Worm (Caenorhabditis elegans) whole organism, dauer: ENCODE results near the gene C24B9.3.

Experiments used
- unc-62 ChIP-seq: sonication (generic microtip); optimal IDR thresholded peaks from 2 replicates; lab custom pipeline; 2017; ENCODE audit warnings: missing biosample characterization, missing genetic modification reagents, missing genetic modification characterization

C24B9.3 gene

ce11 chrV:2683497-2683896 lies 27.9 kb downstream of the C24B9.3 start:
- TF ChIP-seq unc-62 (GFP tag; lab: Kevin White, UChicago), result no peak

DNA sequence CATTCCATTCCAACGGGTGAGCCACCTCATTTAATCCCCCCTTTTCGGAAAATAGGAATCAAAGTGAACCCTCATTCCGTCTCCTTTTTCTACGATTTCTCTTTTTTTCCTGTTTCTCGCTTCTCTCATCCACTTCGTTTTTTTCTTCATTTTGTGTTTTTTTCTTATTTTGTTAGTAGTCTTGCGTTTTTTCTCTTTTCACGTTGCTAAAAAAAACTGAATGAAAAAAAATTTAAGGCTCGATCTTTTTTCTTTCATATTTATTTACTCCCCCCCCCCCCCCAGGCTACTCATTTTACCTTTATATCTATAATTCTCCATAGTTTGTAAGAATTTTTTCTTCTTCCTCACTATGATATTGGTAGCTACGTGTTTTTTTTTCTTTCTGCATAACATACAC lies 33.8 kb downstream of the C24B9.3 start:
- TF ChIP-seq unc-62 (GFP tag; lab: Kevin White, UChicago), result no peak

DNA sequence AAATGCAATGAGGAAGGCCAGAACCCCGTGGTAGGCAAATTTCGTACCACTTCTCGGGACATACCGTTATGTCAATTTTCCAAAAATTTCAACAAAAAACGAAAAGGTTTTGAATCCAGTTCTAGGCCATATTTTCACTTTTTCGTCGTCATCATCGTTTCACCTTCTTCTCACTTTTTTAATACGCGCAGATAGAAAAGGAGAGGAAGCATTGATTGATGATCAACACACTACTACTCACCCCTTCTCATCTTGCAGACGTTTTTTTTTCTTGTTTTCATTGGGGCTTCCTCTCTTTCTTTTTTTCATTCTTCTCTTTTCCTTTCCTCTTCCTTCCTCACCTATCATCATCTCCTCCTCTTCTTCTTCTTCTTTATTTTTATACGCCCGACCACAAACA lies 35.7 kb downstream of the C24B9.3 start:
- no peak for TF ChIP-seq unc-62 (GFP tag; lab: Kevin White, UChicago)

DNA sequence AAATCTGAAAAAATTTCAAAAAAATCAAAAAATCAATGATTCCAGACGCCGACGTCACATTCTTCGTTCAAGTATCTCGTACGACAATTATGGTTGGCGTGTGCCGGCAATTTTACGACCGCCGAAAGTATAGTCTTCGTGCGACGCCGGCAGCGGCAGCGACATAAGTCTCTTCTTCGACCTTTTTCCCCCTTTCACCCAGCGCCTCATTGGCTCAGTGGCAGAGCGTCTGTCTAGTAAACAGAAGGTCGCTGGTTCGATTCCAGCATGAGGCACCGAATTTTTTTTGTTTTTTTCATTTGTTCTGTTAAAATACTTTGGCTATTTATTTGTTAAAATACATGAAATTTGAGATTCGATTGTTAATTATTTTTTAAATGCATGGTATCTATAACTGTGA lies 37.6 kb downstream of the C24B9.3 start:
- no peak for TF ChIP-seq unc-62 (GFP tag; lab: Kevin White, UChicago)

DNA sequence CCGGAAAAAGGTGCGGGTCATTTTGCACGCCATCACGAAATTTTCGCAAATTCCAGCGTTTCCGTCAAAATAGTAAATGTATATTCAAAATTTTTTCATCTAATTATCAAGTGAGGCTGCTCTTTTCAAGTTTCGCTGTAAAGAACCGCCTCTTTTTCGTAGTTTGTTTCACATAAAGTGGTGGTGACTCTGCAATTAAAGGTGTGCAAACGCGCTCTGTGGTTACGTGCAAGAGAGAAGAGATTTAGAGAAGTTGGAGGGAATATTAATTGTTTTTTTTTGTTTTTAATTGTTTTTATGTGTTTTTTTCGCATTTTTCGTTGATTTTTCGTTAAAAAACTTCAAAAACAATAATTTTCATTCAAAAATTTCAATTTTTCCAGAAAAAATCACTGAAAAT lies 38.8 kb downstream of the C24B9.3 start, which contains the start of gene W02G9.3:
Gene W02G9.3, plus strand, starts transcription at position 384 of the 400 bp plus-strand sequence.
- TF ChIP-seq unc-62 (GFP tag; lab: Kevin White, UChicago), result no peak

- TF ChIP-seq unc-62 (GFP tag; lab: Kevin White, UChicago), result no peak
These were observed 40.2 kb downstream of the C24B9.3 start, which contains the start of gene kel-8 for ce11 chrV:2671155-2671554. kel-8 (plus strand) TSS chrV:2671455.

DNA sequence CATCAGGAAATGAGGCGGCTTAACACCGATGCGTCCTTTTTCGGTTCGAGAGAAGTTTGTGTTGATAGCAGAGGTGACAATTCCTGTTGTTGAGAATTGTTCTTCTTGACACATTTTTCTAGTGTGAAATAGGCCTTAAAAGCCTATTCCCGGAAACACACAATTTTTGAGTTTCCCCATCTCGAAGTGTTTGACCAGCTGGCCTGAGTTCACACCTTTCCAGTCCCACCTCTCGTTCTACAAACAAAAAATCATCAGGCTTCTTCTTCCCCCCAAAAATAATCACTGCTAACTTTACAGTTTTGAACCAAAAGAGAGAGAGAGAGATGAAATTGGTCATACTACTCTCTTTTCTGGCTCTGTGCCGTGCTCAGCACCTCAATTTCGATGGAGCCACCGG lies 44.8 kb downstream of the C24B9.3 start, which contains the start of gene W02G9.4:
Gene W02G9.4, plus strand, starts transcription at position 301 of the 400 bp plus-strand sequence.
- no peak for TF ChIP-seq unc-62 (GFP tag; lab: Kevin White, UChicago)

ce11 chrV:2664525-2665053 lies 46.8 kb downstream of the C24B9.3 start, which contains the start of gene ndx-2:
ndx-2 (minus strand) TSS chrV:2665003.
- TF ChIP-seq unc-62 (GFP tag; lab: Kevin White, UChicago), result no peak

- TF ChIP-seq unc-62 (GFP tag; lab: Kevin White, UChicago), result no peak
These were observed 50.9 kb downstream of the C24B9.3 start for ce11 chrV:2660457-2660856.

DNA sequence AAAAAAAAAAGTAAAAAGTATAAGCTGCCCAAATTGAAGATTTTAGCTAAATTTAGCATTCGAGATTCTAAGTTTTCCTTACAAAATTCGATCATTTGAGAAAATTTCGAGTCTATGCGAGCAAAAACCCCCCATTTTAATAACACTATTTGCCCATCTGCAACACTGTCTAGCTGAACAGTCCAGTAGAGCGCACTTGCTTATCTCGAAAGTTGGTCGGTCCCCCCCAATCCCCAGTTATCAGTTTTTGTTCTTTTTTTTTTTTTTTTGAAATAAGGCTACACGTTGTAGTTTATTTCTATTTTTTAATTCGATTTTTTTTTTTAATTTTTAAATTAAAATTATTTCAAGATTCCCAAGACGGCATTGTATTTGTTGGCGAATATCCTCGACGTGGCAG lies 53.7 kb downstream of the C24B9.3 start:
- TF ChIP-seq unc-62 (GFP tag; lab: Kevin White, UChicago), result no peak
